Worm (Caenorhabditis elegans) whole organism, L4 larva: ENCODE measurements around the gene gpd-2.

Experiments
- F26F4.8 ChIP-seq: fragments of 200-800 bp; sonication (Bioruptor generic); conservative IDR thresholded peaks from 2 replicates; pipeline ENCODE4 v1.3.6; 2022; ENCODE audit warnings: missing genetic modification characterization, missing compliant biosample characterization
- F37D6.2 ChIP-seq: sonication (generic microtip); optimal IDR thresholded peaks from 2 replicates; lab custom pipeline; 2016; ENCODE audit warnings: mild to moderate bottlenecking, missing genetic modification characterization, missing compliant biosample characterization
- F44E2.7 ChIP-seq: fragments of 200-800 bp; sonication (Bioruptor generic); IDR thresholded peaks from 2 replicates; pipeline ENCODE4 v2.1.2; 2022; ENCODE audit warnings: missing genetic modification characterization, missing compliant biosample characterization
- F49E8.2 ChIP-seq: sonication (generic microtip); optimal IDR thresholded peaks from 2 replicates; lab custom pipeline; 2016; ENCODE audit warnings: missing compliant biosample characterization, mild to moderate bottlenecking, missing genetic modification characterization, borderline replicate concordance
- R02D3.7 ChIP-seq: fragments of 150-350 bp; sonication (generic microtip); optimal IDR thresholded peaks from 3 replicates; lab custom pipeline; 2014; ENCODE audit warnings: missing biosample characterization, missing genetic modification characterization
- T26A8.4 ChIP-seq: fragments of 200-800 bp; sonication (Bioruptor generic); IDR thresholded peaks from 2 replicates; pipeline ENCODE4 v1.3.6; 2022; ENCODE audit warnings: missing genetic modification characterization, missing compliant biosample characterization
- Y48G9A.11 ChIP-seq: fragments of 200-800 bp; sonication (Bioruptor generic); IDR thresholded peaks from 2 replicates; pipeline ENCODE4 v1.3.6; 2022; ENCODE audit warnings: missing genetic modification reagents, missing genetic modification characterization, missing compliant biosample characterization
- Y75B8A.6 ChIP-seq: fragments of 200-800 bp; sonication (Bioruptor generic); IDR thresholded peaks from 2 replicates; pipeline ENCODE4 v1.3.6; 2022; ENCODE audit warnings: missing genetic modification reagents, missing genetic modification characterization, missing compliant biosample characterization
- ZK546.5 ChIP-seq, 2 experiments: sonication (generic microtip); optimal IDR thresholded peaks; 2 replicates each; lab custom pipeline; 2017; ENCODE audit warnings: missing biosample characterization in 2 of 2, missing genetic modification characterization in 2 of 2
- aha-1 ChIP-seq: fragments of 150-350 bp; peaks from one replicate; lab custom pipeline; 2014; ENCODE audit warnings: missing biosample characterization, missing genetic modification characterization
- aly-2 ChIP-seq: sonication (generic microtip); optimal IDR thresholded peaks from 2 replicates; lab custom pipeline; 2018; ENCODE audit warnings: missing biosample characterization, missing genetic modification characterization
- arid-1 ChIP-seq: fragments of 200-800 bp; sonication (Bioruptor generic); conservative IDR thresholded peaks from 2 replicates; pipeline ENCODE4 v1.3.6; 2022; ENCODE audit warnings: missing genetic modification reagents, missing genetic modification characterization, missing compliant biosample characterization
- ceh-20 ChIP-seq: fragments of 200-800 bp; sonication (Bioruptor generic); IDR thresholded peaks from 2 replicates; pipeline ENCODE4 v1.3.6; 2022; ENCODE audit warnings: missing genetic modification reagents, missing genetic modification characterization, missing compliant biosample characterization
- ceh-28 ChIP-seq: fragments of 150-350 bp; optimal IDR thresholded peaks from 2 replicates; lab custom pipeline; 2014; ENCODE audit warnings: missing biosample characterization, missing genetic modification reagents, missing genetic modification characterization
- ceh-32 ChIP-seq: sonication (generic microtip); optimal IDR thresholded peaks from 2 replicates; lab custom pipeline; 2016; ENCODE audit warnings: mild to moderate bottlenecking, missing genetic modification characterization, missing compliant biosample characterization; ENCODE audit not compliant: poor library complexity
- ceh-62 ChIP-seq: sonication (generic microtip); optimal IDR thresholded peaks from 2 replicates; lab custom pipeline; 2017; ENCODE audit warnings: missing biosample characterization, missing genetic modification characterization
- daf-12 ChIP-seq: fragments of 150-350 bp; optimal IDR thresholded peaks from 2 replicates; lab custom pipeline; 2014; ENCODE audit warnings: missing biosample characterization, missing genetic modification reagents, missing genetic modification characterization
- daf-19 ChIP-seq: fragments of 200-800 bp; sonication (Bioruptor generic); conservative IDR thresholded peaks from 2 replicates; pipeline ENCODE4 v1.3.6; 2022; ENCODE audit warnings: missing genetic modification characterization, missing compliant biosample characterization
- daf-8 ChIP-seq: fragments of 200-800 bp; sonication (Bioruptor generic); IDR thresholded peaks from 2 replicates; pipeline ENCODE4 v1.3.6; 2022; ENCODE audit warnings: missing genetic modification characterization, missing compliant biosample characterization
- duxl-1 ChIP-seq: sonication (generic microtip); optimal IDR thresholded peaks from 2 replicates; lab custom pipeline; 2016; ENCODE audit warnings: mild to moderate bottlenecking, missing genetic modification characterization, moderate library complexity, missing compliant biosample characterization; ENCODE audit not compliant: poor library complexity
- egl-27 ChIP-seq: sonication (generic microtip); optimal IDR thresholded peaks from 3 replicates; lab custom pipeline; 2017; ENCODE audit warnings: missing biosample characterization, missing genetic modification reagents, missing genetic modification characterization
- hif-1 ChIP-seq, 2 experiments: sonication (generic microtip); optimal IDR thresholded peaks; 2 replicates each; lab custom pipeline; 2016 to 2017; ENCODE audit warnings: missing compliant biosample characterization in 2 of 2, missing genetic modification characterization in 2 of 2, missing genetic modification reagents in 2 of 2, missing genotype in 2 of 2, mild to moderate bottlenecking in 1 of 2
- lin-1 ChIP-seq: fragments of 200-800 bp; sonication (Bioruptor generic); IDR thresholded peaks from 2 replicates; pipeline ENCODE4 v1.3.6; 2022; ENCODE audit warnings: missing genetic modification reagents, missing genetic modification characterization, missing compliant biosample characterization
- lin-29 ChIP-seq: fragments of 200-800 bp; sonication (Bioruptor generic); IDR thresholded peaks from 2 replicates; pipeline ENCODE4 v1.3.6; 2022; ENCODE audit warnings: missing genetic modification reagents, missing genetic modification characterization, missing compliant biosample characterization
- lsy-2 ChIP-seq, 2 experiments: fragments of 150-350 bp in 1 of 2; sonication (generic microtip) in 1 of 2; optimal IDR thresholded peaks; 2 replicates each; lab custom pipeline; 2014 to 2017; ENCODE audit warnings: missing biosample characterization in 2 of 2, missing genetic modification characterization in 2 of 2
- madf-5 ChIP-seq, 2 experiments: fragments of 200-800 bp; sonication (Bioruptor generic); IDR thresholded peaks; 2 replicates each; pipeline ENCODE4 v1.3.6; 2022; ENCODE audit warnings: missing compliant biosample characterization in 2 of 2, missing genetic modification characterization in 2 of 2
- mxl-2 ChIP-seq: fragments of 200-800 bp; sonication (Bioruptor generic); conservative IDR thresholded peaks from 2 replicates; pipeline ENCODE4 v1.3.6; 2022; ENCODE audit warnings: missing genetic modification reagents, missing genetic modification characterization, missing compliant biosample characterization
- nhr-10 ChIP-seq: fragments of 150-350 bp; optimal IDR thresholded peaks from 2 replicates; lab custom pipeline; 2014; ENCODE audit warnings: missing biosample characterization, missing genetic modification characterization
- nhr-237 ChIP-seq: sonication (generic microtip); optimal IDR thresholded peaks from 2 replicates; lab custom pipeline; 2017; ENCODE audit warnings: missing biosample characterization, missing genetic modification characterization
- nhr-28 ChIP-seq: fragments of 150-350 bp; optimal IDR thresholded peaks from 2 replicates; lab custom pipeline; 2014; ENCODE audit warnings: missing biosample characterization, missing genetic modification characterization
- nhr-41 ChIP-seq: fragments of 200-800 bp; sonication (Bioruptor generic); IDR thresholded peaks from 2 replicates; pipeline ENCODE4 v1.3.6; 2022; ENCODE audit warnings: missing genetic modification reagents, missing genetic modification characterization, missing compliant biosample characterization
- nhr-48 ChIP-seq: sonication (generic microtip); optimal IDR thresholded peaks from 2 replicates; lab custom pipeline; 2016; ENCODE audit warnings: mild to moderate bottlenecking, missing genetic modification characterization, missing compliant biosample characterization
- nhr-76 ChIP-seq: fragments of 150-350 bp; optimal IDR thresholded peaks from 2 replicates; lab custom pipeline; 2014; ENCODE audit warnings: missing biosample characterization, missing genetic modification characterization
- nhr-77 ChIP-seq: fragments of 150-350 bp; optimal IDR thresholded peaks from 2 replicates; lab custom pipeline; 2014; ENCODE audit warnings: missing biosample characterization, missing genetic modification characterization
- pha-4 ChIP-seq, 2 experiments: fragments of 150-350 bp in 1 of 2; fragments of 200-800 bp in 1 of 2; sonication (Bioruptor generic) in 1 of 2; IDR thresholded peaks in 1 of 2; optimal IDR thresholded peaks in 1 of 2; 2 replicates each; pipeline versions ENCODE4 v1.3.6 to Lab custom; 2014 to 2022; ENCODE audit warnings: missing genetic modification characterization in 2 of 2, missing genetic modification reagents in 2 of 2, missing biosample characterization in 1 of 2, missing compliant biosample characterization in 1 of 2
- pqm-1 ChIP-seq: sonication (generic microtip); optimal IDR thresholded peaks from 2 replicates; lab custom pipeline; 2017; ENCODE audit warnings: missing biosample characterization, missing genetic modification characterization
- set-16 ChIP-seq: fragments of 200-800 bp; sonication (Bioruptor generic); IDR thresholded peaks from 2 replicates; pipeline ENCODE4 v1.3.6; 2022; ENCODE audit warnings: missing genetic modification reagents, missing genetic modification characterization, missing compliant biosample characterization
- skn-1 ChIP-seq: fragments of 150-350 bp; optimal IDR thresholded peaks from 2 replicates; lab custom pipeline; 2014; ENCODE audit warnings: missing biosample characterization, missing genetic modification characterization
- spr-3 ChIP-seq: fragments of 200-800 bp; sonication (Bioruptor generic); optimal IDR thresholded peaks from 2 replicates; lab custom pipeline; 2018; ENCODE audit warnings: mild to moderate bottlenecking, missing genetic modification characterization, missing compliant biosample characterization
- tag-97 ChIP-seq: fragments of 200-800 bp; sonication (Bioruptor generic); IDR thresholded peaks from 2 replicates; pipeline ENCODE4 v1.3.6; 2022; ENCODE audit warnings: missing genetic modification characterization, missing compliant biosample characterization
- unc-130 ChIP-seq: sonication (generic microtip); optimal IDR thresholded peaks from 2 replicates; lab custom pipeline; 2016; ENCODE audit warnings: missing genetic modification reagents, missing genetic modification characterization, missing compliant biosample characterization
- zfp-2 ChIP-seq: sonication (generic microtip); optimal IDR thresholded peaks from 2 replicates; lab custom pipeline; 2016; ENCODE audit warnings: mild to moderate bottlenecking, missing genetic modification characterization, missing compliant biosample characterization
- zfp-3 ChIP-seq: fragments of 200-800 bp; sonication (Bioruptor generic); conservative IDR thresholded peaks from 2 replicates; pipeline ENCODE4 v1.3.6; 2022; ENCODE audit warnings: missing genetic modification reagents, missing genetic modification characterization, missing compliant biosample characterization

gpd-2 gene

DNA sequence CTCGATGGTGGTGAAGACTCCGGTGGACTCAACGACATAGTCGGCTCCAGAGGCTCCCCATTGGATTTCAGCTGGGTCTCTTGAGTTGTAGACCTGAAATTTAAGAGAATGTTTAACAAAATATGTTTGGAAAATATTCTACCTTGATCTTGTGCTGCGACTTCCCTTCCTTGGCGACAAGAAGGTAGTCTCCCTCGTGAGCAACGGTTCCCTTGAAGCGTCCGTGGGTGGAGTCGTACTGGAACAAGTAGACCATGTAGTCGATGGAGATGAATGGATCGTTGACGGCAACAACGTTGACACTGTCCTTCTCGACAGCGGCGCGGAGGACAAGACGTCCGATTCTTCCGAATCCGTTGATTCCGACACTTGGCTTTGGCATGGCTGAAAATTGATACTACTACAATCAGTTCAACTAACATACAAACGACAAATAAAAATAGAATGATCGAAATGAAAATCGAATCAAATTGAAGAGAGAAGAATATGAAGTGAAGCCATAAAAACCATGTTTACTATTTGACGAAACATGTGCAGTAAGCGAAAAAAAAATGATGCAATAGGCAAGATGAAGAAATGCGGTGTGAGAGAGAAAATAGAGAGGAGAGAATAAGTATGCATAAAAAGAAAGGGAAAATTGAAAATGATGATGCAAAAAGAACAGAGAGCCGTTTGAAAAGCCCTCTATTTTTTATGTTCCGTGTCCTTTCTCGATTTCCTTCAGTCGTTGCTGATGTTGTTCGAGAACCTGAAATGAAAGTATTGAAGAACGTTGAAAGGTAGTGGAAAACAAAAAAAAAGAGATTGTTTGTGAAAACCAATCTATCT is at the start of gene gpd-2 (continued):
- no peak for TF ChIP-seq nhr-28 (tag; lab: Kevin White, UChicago)
- TF ChIP-seq F49E8.2 (tag; lab: Kevin White, UChicago): no peak
- no peak for TF ChIP-seq duxl-1 (tag; lab: Kevin White, UChicago)
- TF ChIP-seq F44E2.7 (GFP tag; lab: Robert Waterston, UW): no peak
- TF ChIP-seq pha-4 (GFP tag; IDR thresholded peaks at IDR 0.05; lab: Robert Waterston, UW): 0 out of 2 replicates have a peak, but pooled peaks have one; percentile 15
- TF ChIP-seq pha-4 (tag; optimal IDR thresholded peaks at IDR 0.05; lab: Kevin White, UChicago): no peak
- TF ChIP-seq aha-1 (tag; lab: Kevin White, UChicago): peak; percentile 93

DNA sequence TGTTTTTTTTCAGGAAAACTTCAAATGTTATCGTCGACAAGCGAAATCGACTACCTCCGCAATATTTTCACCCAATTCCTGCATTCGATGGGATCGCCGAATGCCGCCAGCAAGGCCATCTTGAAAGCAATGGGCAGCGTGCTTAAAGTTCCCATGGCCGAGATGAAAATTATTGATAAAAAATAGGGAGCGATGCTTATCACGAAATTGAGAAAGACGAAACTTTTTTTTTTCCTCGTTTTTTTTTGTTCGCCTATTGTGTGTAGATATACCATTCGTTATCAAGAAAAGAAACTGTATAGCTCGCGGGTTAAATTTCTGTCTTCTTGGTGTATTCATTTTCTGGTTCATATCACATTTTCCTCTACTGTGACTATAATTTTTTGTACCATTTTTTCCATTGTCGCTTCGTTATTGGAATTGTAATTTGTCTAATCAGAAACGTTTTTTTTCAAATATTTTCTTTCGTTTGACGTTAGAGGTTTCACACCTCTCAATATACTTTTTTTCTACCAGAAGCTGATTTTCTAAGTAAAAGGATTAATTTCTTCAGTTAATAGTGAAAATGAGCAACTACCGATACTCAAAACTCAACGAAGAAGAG is 49.6 kb upstream of the gpd-2 start, which contains the start of gene syx-6:
Gene syx-6 (plus strand): TSS at position 554 of the 604 bp plus-strand sequence.
- TF ChIP-seq nhr-77 (tag; lab: Kevin White, UChicago): no peak
- TF ChIP-seq aha-1 (tag; lab: Kevin White, UChicago): peak; percentile 67

DNA sequence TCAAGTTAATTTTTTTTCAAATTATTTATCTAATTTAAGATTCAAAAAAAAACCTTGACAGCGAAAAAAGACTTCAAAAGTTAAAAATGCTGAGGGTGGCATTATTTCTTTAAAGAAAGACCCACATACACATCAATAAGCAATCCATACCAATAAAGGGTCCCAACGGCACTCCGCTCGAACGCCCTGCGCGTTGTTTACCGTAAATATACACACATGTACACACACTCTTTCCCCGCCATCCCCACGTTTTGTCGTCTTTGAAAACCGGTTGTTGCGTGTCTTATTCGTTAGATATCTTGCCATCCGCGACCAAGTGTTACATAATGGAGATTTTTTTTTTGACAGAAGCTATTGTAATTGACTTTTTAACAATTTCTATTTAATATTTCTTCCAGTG is 45.1 kb upstream of the gpd-2 start, which contains the start of gene gcc-1:
Gene gcc-1 (plus strand): TSS at position 399 of the 400 bp plus-strand sequence.
- TF ChIP-seq lsy-2 (tag; optimal IDR thresholded peaks at IDR 0.05; lab: Kevin White, UChicago) (peak in 1 of 2 experiments; percentile 47), ceh-62 (tag; lab: Kevin White, UChicago) (no peak), spr-3 (GFP tag; lab: Kevin White, UChicago) (no peak), unc-130 (GFP tag; lab: Kevin White, UChicago) (no peak), nhr-41 (GFP tag; lab: Robert Waterston, UW) (no peak), ceh-20 (GFP tag; lab: Robert Waterston, UW) (no peak), lin-29 (no peak), nhr-48 (tag; lab: Kevin White, UChicago) (no peak), ZK546.5 (tag; optimal IDR thresholded peaks at IDR 0.05; lab: Kevin White, UChicago) (no peak), pqm-1 (tag; lab: Kevin White, UChicago) (no peak), F37D6.2 (tag; lab: Kevin White, UChicago) (no peak), egl-27 (tag; lab: Kevin White, UChicago) (no peak), daf-12 (tag; lab: Kevin White, UChicago) (no peak), lin-1 (GFP tag; lab: Robert Waterston, UW) (no peak), ceh-28 (tag; lab: Kevin White, UChicago) (no peak), aha-1 (tag; lab: Kevin White, UChicago) (peak; percentile 95), T26A8.4 (GFP tag; lab: Robert Waterston, UW) (no peak), ceh-32 (tag; lab: Kevin White, UChicago) (no peak), aly-2 (tag; lab: Kevin White, UChicago) (no peak), set-16 (GFP tag; lab: Robert Waterston, UW) (no peak), tag-97 (no peak), arid-1 (no peak), Y75B8A.6 (GFP tag; lab: Robert Waterston, UW) (no peak), F44E2.7 (GFP tag; lab: Robert Waterston, UW) (no peak), madf-5 (GFP tag; IDR thresholded peaks at IDR 0.05; lab: Robert Waterston, UW) (no peak), zfp-3 (GFP tag; lab: Robert Waterston, UW) (no peak), nhr-76 (tag; lab: Kevin White, UChicago) (no peak), pha-4 (GFP tag; IDR thresholded peaks at IDR 0.05; lab: Robert Waterston, UW) (no peak), pha-4 (tag; optimal IDR thresholded peaks at IDR 0.05; lab: Kevin White, UChicago) (no peak), nhr-10 (tag; lab: Kevin White, UChicago) (no peak), hif-1 (tag; optimal IDR thresholded peaks at IDR 0.05; lab: Kevin White, UChicago) (peak in 1 of 2 experiments; percentile 17), skn-1 (tag; lab: Kevin White, UChicago) (no peak), Y48G9A.11 (GFP tag; lab: Robert Waterston, UW) (no peak), zfp-2 (tag; lab: Kevin White, UChicago) (no peak), daf-8 (no peak), duxl-1 (tag; lab: Kevin White, UChicago) (no peak), R02D3.7 (tag; lab: Kevin White, UChicago) (peak; percentile 59), mxl-2 (GFP tag; lab: Robert Waterston, UW) (no peak), F26F4.8 (no peak), nhr-237 (tag; lab: Kevin White, UChicago) (no peak), nhr-77 (tag; lab: Kevin White, UChicago) (no peak), daf-19 (GFP tag; lab: Robert Waterston, UW) (no peak)
